Fruit fly (Drosophila melanogaster) whole organism, embryonic: ENCODE measurements around the gene nAChRalpha5.
A peak's percentile ranks its signal among the peaks of the same experiment; 100 is the strongest.

Experiments used
- Bgb ChIP-seq: fragments of 200-800 bp; sonication (Bioruptor generic); IDR thresholded peaks from 2 replicates; pipeline ENCODE4 v1.3.6; 2022; ENCODE audit warnings: missing biosample characterization, missing genetic modification characterization; ENCODE audit not compliant: partially characterized antibody
- CG10431 ChIP-seq: fragments of 200-800 bp; sonication (Bioruptor generic); optimal IDR thresholded peaks from 3 replicates; lab custom pipeline; 2018; ENCODE audit warnings: missing biosample characterization, mild to moderate bottlenecking, missing genetic modification characterization
- CG10462 ChIP-seq: fragments of 200-800 bp; sonication (Bioruptor generic); optimal IDR thresholded peaks from 2 replicates; lab custom pipeline; 2016; ENCODE audit warnings: missing biosample characterization, missing genetic modification characterization
- CG11093 ChIP-seq: fragments of 200-800 bp; sonication (Bioruptor generic); IDR thresholded peaks from 3 replicates; pipeline ENCODE4 v1.3.6; 2022; ENCODE audit warnings: missing biosample characterization, missing genetic modification characterization
- CG11456 ChIP-seq: fragments of 200-800 bp; sonication (Bioruptor generic); IDR thresholded peaks from 3 replicates; pipeline ENCODE4 v1.3.6; 2022; ENCODE audit warnings: missing biosample characterization, missing genetic modification characterization
- CG1233 ChIP-seq: fragments of 200-800 bp; sonication (Bioruptor generic); optimal IDR thresholded peaks from 4 replicates; lab custom pipeline; 2018; ENCODE audit warnings: missing biosample characterization, mild to moderate bottlenecking, missing genetic modification characterization
- CG12769 ChIP-seq: fragments of 200-800 bp; sonication (Bioruptor generic); optimal IDR thresholded peaks from 2 replicates; lab custom pipeline; 2019; ENCODE audit warnings: missing biosample characterization, mild to moderate bottlenecking, missing genetic modification characterization, moderate library complexity
- CG13894 ChIP-seq: fragments of 200-800 bp; sonication (Bioruptor generic); optimal IDR thresholded peaks from 3 replicates; lab custom pipeline; 2018; ENCODE audit warnings: missing biosample characterization, mild to moderate bottlenecking, missing genetic modification characterization, moderate library complexity
- CG14860 ChIP-seq: fragments of 200-800 bp; sonication (Bioruptor generic); IDR thresholded peaks from 3 replicates; pipeline ENCODE4 v1.3.6; 2022; ENCODE audit warnings: missing biosample characterization, missing genetic modification characterization; ENCODE audit not compliant: partially characterized antibody
- CG16813 ChIP-seq: fragments of 200-800 bp; sonication (Bioruptor generic); IDR thresholded peaks from 3 replicates; pipeline ENCODE4 v1.3.6; 2022; ENCODE audit warnings: missing biosample characterization, missing genetic modification characterization; ENCODE audit not compliant: partially characterized antibody
- CG31388 ChIP-seq: fragments of 200-800 bp; sonication (Bioruptor generic); optimal IDR thresholded peaks from 2 replicates; lab custom pipeline; 2016; ENCODE audit warnings: missing biosample characterization, missing genetic modification characterization
- CG31441 ChIP-seq: fragments of 200-800 bp; sonication (Bioruptor generic); IDR thresholded peaks from 2 replicates; pipeline ENCODE4 v1.3.6; 2022; ENCODE audit warnings: missing biosample characterization, missing genetic modification characterization
- CG32532 ChIP-seq: fragments of 200-800 bp; sonication (Bioruptor generic); IDR thresholded peaks from 2 replicates; pipeline ENCODE4 v1.3.6; 2022; ENCODE audit warnings: missing biosample characterization, missing genetic modification characterization
- CG32772 ChIP-seq: fragments of 200-800 bp; sonication (Bioruptor generic); IDR thresholded peaks from 2 replicates; pipeline ENCODE4 v1.3.6; 2022; ENCODE audit warnings: missing biosample characterization, missing genetic modification characterization
- CG6175 ChIP-seq: fragments of 200-800 bp; sonication (Bioruptor generic); IDR thresholded peaks from 3 replicates; pipeline ENCODE4 v1.3.6; 2022; ENCODE audit warnings: missing biosample characterization, missing genetic modification characterization
- CG6654 ChIP-seq: fragments of 200-800 bp; sonication (Bioruptor generic); optimal IDR thresholded peaks from 2 replicates; lab custom pipeline; 2017; ENCODE audit warnings: missing biosample characterization, mild to moderate bottlenecking, missing genetic modification characterization
- CG7372 ChIP-seq: fragments of 200-800 bp; sonication (Bioruptor generic); IDR thresholded peaks from 2 replicates; pipeline ENCODE4 v1.3.6; 2022; ENCODE audit warnings: missing biosample characterization, missing genetic modification characterization
- CG8359 ChIP-seq: fragments of 200-800 bp; sonication (Bioruptor generic); optimal IDR thresholded peaks from 2 replicates; lab custom pipeline; 2017; ENCODE audit warnings: missing biosample characterization, mild to moderate bottlenecking, missing genetic modification characterization, borderline replicate concordance
- CG8478 ChIP-seq: fragments of >200 bp; optimal IDR thresholded peaks from 2 replicates; lab custom pipeline; 2018
- CG9876 ChIP-seq: fragments of 200-800 bp; sonication (Bioruptor generic); optimal IDR thresholded peaks from 2 replicates; lab custom pipeline; 2016; ENCODE audit warnings: missing biosample characterization, missing genetic modification characterization
- CTCF ChIP-seq: fragments of 200-800 bp; sonication (Bioruptor generic); optimal IDR thresholded peaks from 2 replicates; lab custom pipeline; 2017; ENCODE audit warnings: missing biosample characterization, mild to moderate bottlenecking, missing genetic modification characterization, moderate library complexity
- Deaf1 ChIP-seq: fragments of 200-800 bp; optimal IDR thresholded peaks from 3 replicates; lab custom pipeline; 2019; ENCODE audit warnings: missing biosample characterization, mild to moderate bottlenecking, missing genetic modification characterization, moderate library complexity
- Drgx ChIP-seq: fragments of 200-800 bp; sonication (Bioruptor generic); IDR thresholded peaks from 2 replicates; pipeline ENCODE4 v1.3.6; 2022; ENCODE audit warnings: missing biosample characterization, missing genetic modification characterization
- Ets65A ChIP-seq: fragments of 200-800 bp; sonication (Bioruptor generic); peaks from one replicate; lab custom pipeline; 2016; ENCODE audit warnings: missing biosample characterization, missing genetic modification characterization
- H15 ChIP-seq: fragments of 200-800 bp; sonication (Bioruptor generic); IDR thresholded peaks from 3 replicates; pipeline ENCODE4 v1.3.6; 2022; ENCODE audit warnings: missing biosample characterization, missing genetic modification characterization
- Hand ChIP-seq: fragments of 200-800 bp; sonication (Bioruptor generic); optimal IDR thresholded peaks from 2 replicates; lab custom pipeline; 2017; ENCODE audit warnings: mild to moderate bottlenecking, missing biosample characterization, missing genetic modification reagents, missing genetic modification characterization
- Hsf ChIP-seq: fragments of 200-800 bp; sonication (Bioruptor generic); optimal IDR thresholded peaks from 3 replicates; lab custom pipeline; 2016; ENCODE audit warnings: missing biosample characterization, missing genetic modification characterization
- Lhr ChIP-seq: fragments of 200-800 bp; sonication (Bioruptor generic); optimal IDR thresholded peaks from 3 replicates; lab custom pipeline; 2017; ENCODE audit warnings: mild to moderate bottlenecking, missing biosample characterization, missing genetic modification reagents, missing genetic modification characterization
- MBD-R2 ChIP-seq: fragments of 200-800 bp; sonication (Bioruptor generic); IDR thresholded peaks from 2 replicates; pipeline ENCODE4 v1.3.6; 2022; ENCODE audit warnings: missing biosample characterization, missing genetic modification characterization
- NC2β ChIP-seq: fragments of 200-800 bp; sonication (Bioruptor generic); optimal IDR thresholded peaks from 2 replicates; lab custom pipeline; 2016; ENCODE audit warnings: missing biosample characterization, missing genetic modification characterization
- Optix ChIP-seq: fragments of 200-800 bp; sonication (Bioruptor generic); IDR thresholded peaks from 3 replicates; pipeline ENCODE4 v1.3.6; 2022; ENCODE audit warnings: missing biosample characterization, missing genetic modification characterization
- Trl ChIP-seq, 3 experiments: fragments of >200 bp in 2 of 3; fragments of 200-800 bp in 1 of 3; sonication (Bioruptor generic) in 1 of 3; optimal IDR thresholded peaks; 2 replicates in 1 of 3; 3 replicates in 2 of 3; lab custom pipeline; 2016 to 2017; ENCODE audit warnings: missing biosample characterization in 1 of 3, missing genetic modification characterization in 1 of 3
- abd-A ChIP-seq: fragments of 200-800 bp; sonication (Bioruptor generic); optimal IDR thresholded peaks from 3 replicates; lab custom pipeline; 2019; ENCODE audit warnings: missing biosample characterization, mild to moderate bottlenecking, missing genetic modification characterization, moderate library complexity
- ash1 ChIP-seq: fragments of 200-800 bp; sonication (Bioruptor generic); optimal IDR thresholded peaks from 2 replicates; lab custom pipeline; 2018; ENCODE audit warnings: missing biosample characterization, mild to moderate bottlenecking, missing genetic modification characterization
- bigmax ChIP-seq: fragments of 200-800 bp; sonication (Bioruptor generic); optimal IDR thresholded peaks from 2 replicates; lab custom pipeline; 2018; ENCODE audit warnings: missing biosample characterization, mild to moderate bottlenecking, missing genetic modification characterization
- cg ChIP-seq: fragments of 200-800 bp; sonication (Bioruptor generic); optimal IDR thresholded peaks from 3 replicates; lab custom pipeline; 2019; ENCODE audit warnings: missing biosample characterization, mild to moderate bottlenecking, missing genetic modification characterization, moderate library complexity
- da ChIP-seq: fragments of 200-800 bp; sonication (Bioruptor generic); optimal IDR thresholded peaks from 2 replicates; lab custom pipeline; 2016; ENCODE audit warnings: missing biosample characterization, missing genetic modification characterization
- dm ChIP-seq: fragments of 200-800 bp; sonication (Bioruptor generic); optimal IDR thresholded peaks from 3 replicates; lab custom pipeline; 2016; ENCODE audit warnings: missing biosample characterization, missing genetic modification characterization
- ewg ChIP-seq: fragments of 200-800 bp; sonication (Bioruptor generic); optimal IDR thresholded peaks from 3 replicates; lab custom pipeline; 2017; ENCODE audit warnings: mild to moderate bottlenecking, missing biosample characterization, missing genetic modification reagents, missing genetic modification characterization
- exex ChIP-seq: fragments of 200-800 bp; sonication (Bioruptor generic); optimal IDR thresholded peaks from 4 replicates; lab custom pipeline; 2018; ENCODE audit warnings: missing biosample characterization, mild to moderate bottlenecking, missing genetic modification characterization, moderate library complexity
- otp ChIP-seq: fragments of 200-800 bp; sonication (Bioruptor generic); IDR thresholded peaks from 3 replicates; pipeline ENCODE4, ENCODE4 v1.3.6; 2022; ENCODE audit warnings: missing biosample characterization, missing genetic modification characterization
- pan ChIP-seq, 4 experiments: fragments of >200 bp in 3 of 4; fragments of 200-800 bp in 1 of 4; sonication (Bioruptor generic) in 1 of 4; optimal IDR thresholded peaks in 3 of 4; IDR thresholded peaks in 1 of 4; 2 replicates each; pipeline versions ENCODE4 v1.3.6 to Lab custom; 2017 to 2022; ENCODE audit warnings: missing biosample characterization in 2 of 4, missing genetic modification characterization in 2 of 4, mixed read lengths in 1 of 4
- scrt ChIP-seq: fragments of 200-800 bp; sonication (Bioruptor generic); optimal IDR thresholded peaks from 2 replicates; lab custom pipeline; 2018; ENCODE audit warnings: missing biosample characterization, mild to moderate bottlenecking, missing genetic modification characterization, moderate library complexity
- tup ChIP-seq: fragments of 200-800 bp; sonication (Bioruptor generic); optimal IDR thresholded peaks from 2 replicates; lab custom pipeline; 2016; ENCODE audit warnings: missing biosample characterization, mild to moderate bottlenecking, missing genetic modification characterization, moderate library complexity
- vnd ChIP-seq: fragments of 200-800 bp; sonication (Bioruptor generic); IDR thresholded peaks from 3 replicates; pipeline ENCODE4 v1.3.6; 2022; ENCODE audit warnings: missing biosample characterization, missing genetic modification characterization; ENCODE audit not compliant: partially characterized antibody

nAChRalpha5 gene

DNA sequence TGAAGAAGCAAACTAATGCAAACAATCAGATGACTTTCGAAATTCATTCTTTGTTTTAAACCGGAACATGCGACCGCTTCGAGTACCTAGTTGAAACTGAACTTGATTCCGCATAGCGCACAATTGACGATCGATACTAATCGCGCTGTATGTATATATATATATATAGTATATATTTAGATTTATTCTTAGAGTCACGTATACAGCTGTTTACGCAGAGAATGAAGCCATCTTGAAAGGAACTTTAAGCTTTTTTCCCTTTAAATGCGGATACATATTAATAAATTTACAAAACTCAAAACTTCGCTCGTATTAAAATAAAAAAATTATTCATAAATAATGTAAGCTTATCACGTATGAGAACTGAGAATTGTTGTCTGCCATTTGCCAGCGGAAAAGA, 70.7 kb downstream of the nAChRalpha5 start, which contains the start of gene CG31769:
Gene CG31769, minus strand, starts transcription at position 101 of the 400 bp plus-strand sequence.
- TF ChIP-seq CG12769 (tag; lab: Kevin White, UChicago) (no peak), NC2β (GFP tag; lab: Kevin White, UChicago) (no peak), ewg (GFP tag; lab: Kevin White, UChicago) (no peak), CG10431 (GFP tag; lab: Kevin White, UChicago) (no peak), CG9876 (GFP tag; lab: Kevin White, UChicago) (no peak), pan (optimal IDR thresholded peaks at IDR 0.05; lab: Kevin White, UChicago) (no peak), pan (GFP tag; optimal IDR thresholded peaks at IDR 0.05 in 1 of 2, IDR thresholded peaks at IDR 0.05 in 1 of 2) (no peak), CG6654 (GFP tag; lab: Kevin White, UChicago) (no peak), CG31388 (no peak), da (GFP tag; lab: Kevin White, UChicago) (no peak), Hand (GFP tag; lab: Kevin White, UChicago) (no peak)

DNA sequence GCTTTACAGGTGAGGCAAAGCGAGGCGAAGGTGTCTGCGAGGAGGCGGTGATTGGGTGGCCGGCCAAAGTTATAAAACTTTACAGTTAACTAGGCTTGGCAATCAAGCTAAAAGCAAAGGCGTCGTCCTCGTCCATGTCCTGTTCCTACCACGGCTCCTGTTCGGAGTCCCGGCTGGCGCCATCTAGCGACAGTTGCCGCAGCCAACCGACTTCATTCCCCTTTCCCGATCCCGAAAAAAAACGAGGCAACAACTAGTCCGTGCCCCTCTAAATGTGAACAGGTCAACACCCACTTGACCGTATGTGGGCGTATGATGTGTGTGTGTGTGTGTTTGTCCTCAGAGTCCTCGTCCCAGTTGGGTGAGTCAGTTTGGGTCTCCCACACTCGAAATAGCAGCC, 72.2 kb downstream of the nAChRalpha5 start:
- TF ChIP-seq Ets65A (GFP tag; lab: Kevin White, UChicago): peak; percentile 42
- TF ChIP-seq CG32772 (GFP tag; lab: Robert Waterston, UW): no peak
- no peak for TF ChIP-seq CG11093 (GFP tag; lab: Robert Waterston, UW)
- TF ChIP-seq Hsf: no peak
- no peak for TF ChIP-seq otp (GFP tag; lab: Robert Waterston, UW)
- no peak for TF ChIP-seq CG7372 (GFP tag; lab: Robert Waterston, UW)
- TF ChIP-seq CTCF (GFP tag; lab: Kevin White, UChicago): peak; percentile 66
- TF ChIP-seq CG13894 (tag; lab: Kevin White, UChicago): no peak
- no peak for TF ChIP-seq CG8359 (GFP tag; lab: Kevin White, UChicago)

DNA sequence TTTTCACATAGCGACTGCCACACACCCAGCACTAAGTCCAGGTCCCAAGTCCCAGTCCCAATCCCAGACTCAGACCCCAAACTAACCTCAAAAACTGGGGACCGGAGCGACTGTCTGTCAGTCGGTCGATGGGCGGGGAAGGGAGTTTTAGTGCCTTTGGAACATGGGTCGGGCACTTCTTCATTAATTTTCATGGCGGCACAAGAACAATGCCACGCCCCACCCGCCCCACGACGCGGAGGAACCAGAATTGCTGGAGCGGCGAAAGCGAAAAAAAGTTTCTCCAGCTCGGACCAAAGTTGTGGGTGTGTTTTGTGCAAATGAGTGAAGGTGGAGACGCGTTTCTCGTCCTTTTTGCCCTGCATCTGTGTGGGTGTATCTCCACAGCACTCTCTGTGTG, 73.2 kb downstream of the nAChRalpha5 start:
- peak; percentile 68 for TF ChIP-seq CG13894 (tag; lab: Kevin White, UChicago)
- no peak for TF ChIP-seq Lhr (GFP tag; lab: Kevin White, UChicago)
- peak; percentile 87 for TF ChIP-seq abd-A (tag; lab: Kevin White, UChicago)
- peak; percentile 17 for TF ChIP-seq bigmax (GFP tag; lab: Kevin White, UChicago)
- TF ChIP-seq CG11456 (GFP tag; lab: Robert Waterston, UW): no peak
- TF ChIP-seq CG6175 (GFP tag; lab: Robert Waterston, UW): 0 out of 3 replicates have a peak, but pooled peaks have one; percentile 44
- TF ChIP-seq Ets65A (GFP tag; lab: Kevin White, UChicago): peak; percentile 20

DNA sequence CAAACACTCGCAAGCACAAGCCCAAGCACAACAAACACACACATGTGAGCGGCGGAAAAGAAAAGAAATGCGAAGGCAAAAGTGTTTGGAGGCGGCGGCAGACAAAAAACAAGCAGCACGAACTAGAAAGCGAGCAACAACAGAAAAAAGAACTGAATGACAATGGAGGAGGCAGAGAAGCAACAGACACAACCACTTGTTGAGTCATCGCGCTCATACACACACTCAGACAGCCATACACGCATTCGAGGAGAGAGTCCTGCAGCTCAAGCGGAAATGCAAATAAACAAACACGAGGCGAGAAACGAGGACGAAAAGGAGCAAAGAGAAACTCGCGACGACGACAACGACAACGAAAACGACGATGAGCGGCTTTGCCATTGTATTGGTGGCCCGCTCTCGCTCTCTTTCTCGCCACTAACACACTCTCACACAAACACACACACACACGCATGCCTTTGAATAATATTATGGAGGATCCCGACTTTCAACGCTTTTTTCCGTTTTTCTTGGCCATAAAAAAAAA, 76.1 kb downstream of the nAChRalpha5 start:
- TF ChIP-seq CG32532 (GFP tag; lab: Robert Waterston, UW) (no peak), CG8478 (lab: Kevin White, UChicago) (no peak), ash1 (GFP tag; lab: Kevin White, UChicago) (no peak), CG1233 (GFP tag; lab: Kevin White, UChicago) (no peak), exex (no peak), Drgx (GFP tag; lab: Robert Waterston, UW) (no peak), Trl (optimal IDR thresholded peaks at IDR 0.05; lab: Kevin White, UChicago) (peak; percentile 16 to 58), Trl (GFP tag; optimal IDR thresholded peaks at IDR 0.05; lab: Kevin White, UChicago) (no peak), cg (GFP tag; lab: Kevin White, UChicago) (peak; percentile 25), dm (GFP tag; lab: Kevin White, UChicago) (no peak), MBD-R2 (no peak), H15 (GFP tag; lab: Robert Waterston, UW) (0 out of 3 replicates have a peak, but pooled peaks have one; percentile 15), vnd (no peak), CG14860 (GFP tag; lab: Robert Waterston, UW) (no peak), Optix (GFP tag; lab: Robert Waterston, UW) (no peak), CG16813 (no peak), Bgb (no peak), tup (GFP tag; lab: Kevin White, UChicago) (no peak), Ets65A (GFP tag; lab: Kevin White, UChicago) (peak; percentile 14), Deaf1 (tag; lab: Kevin White, UChicago) (peak; percentile 83), CG31441 (GFP tag; lab: Robert Waterston, UW) (no peak), scrt (GFP tag; lab: Kevin White, UChicago) (peak; percentile 98), CG10462 (no peak)
